Worm (Caenorhabditis elegans) whole organism, L2 larva: ENCODE results near the gene rps-3.

Experiments
- ZK546.5 ChIP-seq: sonication (generic microtip); optimal IDR thresholded peaks from 2 replicates; lab custom pipeline; 2017; ENCODE audit warnings: missing biosample characterization, missing genetic modification characterization
- egl-27 ChIP-seq: sonication (generic microtip); optimal IDR thresholded peaks from 3 replicates; lab custom pipeline; 2017; ENCODE audit warnings: missing biosample characterization, missing genetic modification reagents, missing genetic modification characterization
- elt-3 ChIP-seq: sonication (generic microtip); optimal IDR thresholded peaks from 2 replicates; lab custom pipeline; 2017; ENCODE audit warnings: missing biosample characterization, missing genetic modification characterization
- lin-13 ChIP-seq: fragments of 150-350 bp; optimal IDR thresholded peaks from 2 replicates; lab custom pipeline; 2014; ENCODE audit warnings: missing biosample characterization, missing genetic modification reagents, missing genetic modification characterization
- mab-5 ChIP-seq: fragments of 150-350 bp; optimal IDR thresholded peaks from 2 replicates; lab custom pipeline; 2014; ENCODE audit warnings: missing biosample characterization, missing genetic modification characterization
- nhr-21 ChIP-seq: fragments of 150-350 bp; optimal IDR thresholded peaks from 2 replicates; lab custom pipeline; 2014; ENCODE audit warnings: missing biosample characterization, missing genetic modification characterization
- nhr-237 ChIP-seq: fragments of 150-350 bp; optimal IDR thresholded peaks from 2 replicates; lab custom pipeline; 2014; ENCODE audit warnings: missing biosample characterization, missing genetic modification characterization
- nhr-25 ChIP-seq: fragments of 150-350 bp; sonication (generic microtip); optimal IDR thresholded peaks from 3 replicates; lab custom pipeline; 2014; ENCODE audit warnings: missing biosample characterization, missing genetic modification characterization
- snpc-4 ChIP-seq: fragments of 150-350 bp; optimal IDR thresholded peaks from 2 replicates; lab custom pipeline; 2014; ENCODE audit warnings: missing biosample characterization, missing genetic modification characterization
- unc-39 ChIP-seq: fragments of 150-350 bp; optimal IDR thresholded peaks from 2 replicates; lab custom pipeline; 2014; ENCODE audit warnings: missing biosample characterization, missing genetic modification characterization
- zag-1 ChIP-seq: fragments of 150-350 bp; optimal IDR thresholded peaks from 2 replicates; lab custom pipeline; 2014; ENCODE audit warnings: missing biosample characterization, missing genetic modification characterization

DNA sequence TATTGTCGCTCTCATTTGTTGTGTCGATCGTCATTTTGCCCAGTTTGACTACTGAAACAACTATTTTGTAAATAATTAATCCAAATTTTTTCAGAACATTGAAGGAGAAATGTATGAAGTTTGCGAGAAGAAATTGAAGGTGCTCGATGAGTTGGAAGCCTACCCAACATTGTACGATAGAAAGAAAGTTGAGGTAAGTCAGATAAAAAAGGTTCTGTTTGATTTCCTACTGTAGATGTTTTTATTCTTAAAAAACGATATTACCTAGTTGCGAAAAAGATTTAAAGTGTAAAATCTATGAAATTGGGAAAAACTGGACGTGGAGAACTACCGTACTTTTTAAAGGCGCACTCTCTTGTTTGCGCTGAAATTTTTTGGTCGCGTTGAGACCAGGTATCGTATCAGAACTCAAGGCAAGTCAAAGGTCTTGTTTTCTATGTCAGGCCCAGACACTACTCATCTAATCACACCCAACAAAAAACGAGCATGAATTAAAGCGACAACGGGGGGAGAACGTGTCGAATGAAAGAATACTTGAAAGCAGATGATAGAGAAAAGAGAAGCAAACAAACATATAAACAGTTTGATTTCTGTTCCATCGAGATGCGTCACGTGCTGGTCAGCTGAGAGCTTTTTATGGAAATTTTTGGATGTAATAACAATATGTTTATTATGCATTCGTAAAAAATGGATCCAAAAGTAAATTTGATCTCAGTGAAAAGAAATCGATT, 37.9 kb upstream of the rps-3 start, which contains the start of gene efk-1:
- no peak for TF ChIP-seq zag-1 (tag; lab: Kevin White, UChicago)
- no peak for TF ChIP-seq lin-13
- TF ChIP-seq ZK546.5 (tag; lab: Kevin White, UChicago), result no peak
- no peak for TF ChIP-seq nhr-25 (tag; lab: Kevin White, UChicago)
- TF ChIP-seq mab-5 (tag; lab: Kevin White, UChicago), result no peak
- TF ChIP-seq snpc-4 (tag; lab: Kevin White, UChicago), result no peak
- no peak for TF ChIP-seq nhr-237 (tag; lab: Kevin White, UChicago)
- TF ChIP-seq nhr-21 (tag; lab: Kevin White, UChicago), result no peak
- no peak for TF ChIP-seq unc-39 (tag; lab: Kevin White, UChicago)
- TF ChIP-seq egl-27 (tag; lab: Kevin White, UChicago), result no peak
- TF ChIP-seq elt-3 (tag; lab: Kevin White, UChicago), result no peak
